Fruit fly (Drosophila melanogaster) whole organism, prepupa: ENCODE data around the gene CG13042.

Experiments used
- CG10631 ChIP-seq: fragments of 200-800 bp; sonication (Bioruptor generic); optimal IDR thresholded peaks from 2 replicates; lab custom pipeline; 2016; ENCODE audit warnings: missing biosample characterization, missing genetic modification characterization
- CG10669 ChIP-seq: fragments of 200-800 bp; sonication (Bioruptor generic); optimal IDR thresholded peaks from 3 replicates; lab custom pipeline; 2018; ENCODE audit warnings: missing biosample characterization, mild to moderate bottlenecking, missing genetic modification characterization, moderate library complexity
- CG11762 ChIP-seq: fragments of 200-800 bp; sonication (Bioruptor generic); optimal IDR thresholded peaks from 3 replicates; lab custom pipeline; 2016; ENCODE audit warnings: missing biosample characterization, missing genetic modification characterization; ENCODE audit not compliant: insufficient read depth
- CG15336 ChIP-seq: fragments of 200-800 bp; sonication (Bioruptor generic); IDR thresholded peaks from 2 replicates; pipeline ENCODE4 v1.3.6; 2022; ENCODE audit warnings: missing biosample characterization, missing genetic modification characterization
- CG1621 ChIP-seq: fragments of 200-800 bp; sonication (Bioruptor generic); optimal IDR thresholded peaks from 3 replicates; lab custom pipeline; 2018; ENCODE audit warnings: missing biosample characterization, mild to moderate bottlenecking, missing genetic modification characterization
- CG16779 ChIP-seq: fragments of 200-800 bp; sonication (Bioruptor generic); optimal IDR thresholded peaks from 3 replicates; lab custom pipeline; 2017; ENCODE audit warnings: missing biosample characterization, mild to moderate bottlenecking, missing genetic modification characterization
- CG32006 ChIP-seq: fragments of 200-800 bp; sonication (Bioruptor generic); optimal IDR thresholded peaks from 3 replicates; lab custom pipeline; 2017; ENCODE audit warnings: missing biosample characterization, mild to moderate bottlenecking, missing genetic modification characterization
- CG34406 ChIP-seq: fragments of 200-800 bp; sonication (Bioruptor generic); optimal IDR thresholded peaks from 3 replicates; lab custom pipeline; 2016; ENCODE audit warnings: missing biosample characterization, missing genetic modification characterization
- CG3919 ChIP-seq: fragments of 200-800 bp; sonication (Bioruptor generic); optimal IDR thresholded peaks from 3 replicates; lab custom pipeline; 2016; ENCODE audit warnings: missing biosample characterization, missing genetic modification characterization
- CG4318 ChIP-seq: fragments of 200-800 bp; sonication (Bioruptor generic); optimal IDR thresholded peaks from 3 replicates; lab custom pipeline; 2017; ENCODE audit warnings: missing biosample characterization, mild to moderate bottlenecking, missing genetic modification characterization
- CG6163 ChIP-seq: fragments of 200-800 bp; sonication (Bioruptor generic); IDR thresholded peaks from 3 replicates; pipeline ENCODE4 v1.3.6; 2022; ENCODE audit warnings: missing biosample characterization, missing genetic modification characterization
- CG6808 ChIP-seq: fragments of 200-800 bp; sonication (Bioruptor generic); optimal IDR thresholded peaks from 3 replicates; lab custom pipeline; 2017; ENCODE audit warnings: missing biosample characterization, missing genetic modification characterization, mild to moderate bottlenecking, moderate library complexity, missing genetic modification reagents
- CG6854 ChIP-seq: fragments of 200-800 bp; sonication (Bioruptor generic); optimal IDR thresholded peaks from 2 replicates; lab custom pipeline; 2017; ENCODE audit warnings: missing biosample characterization, mild to moderate bottlenecking, missing genetic modification characterization
- CG7368 ChIP-seq: fragments of 200-800 bp; sonication (Bioruptor generic); optimal IDR thresholded peaks from 3 replicates; lab custom pipeline; 2016; ENCODE audit warnings: missing biosample characterization, missing genetic modification characterization
- CG8119 ChIP-seq: fragments of 200-800 bp; sonication (Bioruptor generic); IDR thresholded peaks from 3 replicates; pipeline ENCODE4 v1.3.6; 2022; ENCODE audit warnings: missing biosample characterization, missing genetic modification characterization
- CG9139 ChIP-seq: fragments of 200-800 bp; sonication (Bioruptor generic); optimal IDR thresholded peaks from 3 replicates; lab custom pipeline; 2017; ENCODE audit warnings: missing biosample characterization, mild to moderate bottlenecking, missing genetic modification characterization
- Eip78C ChIP-seq: fragments of 200-800 bp; sonication (Bioruptor generic); peaks from one replicate; lab custom pipeline; 2016; ENCODE audit warnings: missing biosample characterization, missing genetic modification characterization
- Eip93F ChIP-seq: fragments of 200-800 bp; sonication (Bioruptor generic); optimal IDR thresholded peaks from 2 replicates; lab custom pipeline; 2016; ENCODE audit warnings: missing biosample characterization, mild to moderate bottlenecking, missing genetic modification characterization
- Ets96B ChIP-seq: fragments of 200-800 bp; optimal IDR thresholded peaks from 2 replicates; lab custom pipeline; 2019; ENCODE audit warnings: missing biosample characterization, mild to moderate bottlenecking, missing genetic modification characterization, moderate library complexity
- Gug ChIP-seq: fragments of 200-800 bp; sonication (Bioruptor generic); IDR thresholded peaks from 2 replicates; pipeline ENCODE4 v1.3.6; 2022; ENCODE audit warnings: missing biosample characterization, missing genetic modification characterization
- Hr38 ChIP-seq: sonication (Bioruptor generic); optimal IDR thresholded peaks from 2 replicates; lab custom pipeline; 2016; ENCODE audit warnings: missing biosample characterization, missing genetic modification characterization
- Hr39 ChIP-seq: fragments of 200-800 bp; sonication (Bioruptor generic); optimal IDR thresholded peaks from 2 replicates; lab custom pipeline; 2016; ENCODE audit warnings: missing biosample characterization, missing genetic modification characterization
- Hr4 ChIP-seq: fragments of 200-800 bp; sonication (Bioruptor generic); optimal IDR thresholded peaks from 3 replicates; lab custom pipeline; 2016; ENCODE audit warnings: missing biosample characterization, missing genetic modification characterization
- Lpt ChIP-seq: fragments of 200-800 bp; sonication (Bioruptor generic); optimal IDR thresholded peaks from 3 replicates; lab custom pipeline; 2016; ENCODE audit warnings: missing biosample characterization, missing genetic modification characterization
- OdsH ChIP-seq: fragments of 200-800 bp; sonication (Bioruptor generic); optimal IDR thresholded peaks from 3 replicates; lab custom pipeline; 2016; ENCODE audit warnings: missing biosample characterization, missing genetic modification characterization
- Smox ChIP-seq: fragments of 200-800 bp; sonication (Bioruptor generic); optimal IDR thresholded peaks from 3 replicates; lab custom pipeline; 2016; ENCODE audit warnings: missing biosample characterization, missing genetic modification characterization
- Sox15 ChIP-seq: fragments of 200-800 bp; sonication (Bioruptor generic); optimal IDR thresholded peaks from 3 replicates; lab custom pipeline; 2016; ENCODE audit warnings: missing biosample characterization, missing genetic modification characterization
- achi ChIP-seq: fragments of 200-800 bp; sonication (Bioruptor generic); optimal IDR thresholded peaks from 3 replicates; lab custom pipeline; 2016; ENCODE audit warnings: missing biosample characterization, missing genetic modification characterization
- acj6 ChIP-seq: fragments of 200-800 bp; sonication (Bioruptor generic); optimal IDR thresholded peaks from 3 replicates; lab custom pipeline; 2016; ENCODE audit warnings: missing biosample characterization, missing genetic modification characterization
- cyc ChIP-seq: fragments of 200-800 bp; sonication (Bioruptor generic); optimal IDR thresholded peaks from 3 replicates; lab custom pipeline; 2016; ENCODE audit warnings: missing biosample characterization, missing genetic modification characterization
- dsx ChIP-seq: fragments of 200-800 bp; optimal IDR thresholded peaks from 3 replicates; lab custom pipeline; 2019; ENCODE audit warnings: missing biosample characterization, mild to moderate bottlenecking, missing genetic modification characterization, moderate library complexity; ENCODE audit not compliant: poor library complexity, severe bottlenecking
- eg ChIP-seq: fragments of 200-800 bp; sonication (Bioruptor generic); IDR thresholded peaks from 3 replicates; pipeline ENCODE4 v1.3.6; 2022; ENCODE audit warnings: missing biosample characterization, missing genetic modification characterization
- esn ChIP-seq: fragments of 200-800 bp; sonication (Bioruptor generic); optimal IDR thresholded peaks from 2 replicates; lab custom pipeline; 2016; ENCODE audit warnings: missing biosample characterization, mild to moderate bottlenecking, missing genetic modification characterization, moderate library complexity
- fd59A ChIP-seq: fragments of 200-800 bp; sonication (Bioruptor generic); optimal IDR thresholded peaks from 2 replicates; lab custom pipeline; 2017; ENCODE audit warnings: missing biosample characterization, mild to moderate bottlenecking, missing genetic modification characterization, missing genetic modification reagents
- fd85E ChIP-seq: fragments of 200-800 bp; sonication (Bioruptor generic); optimal IDR thresholded peaks from 3 replicates; lab custom pipeline; 2016; ENCODE audit warnings: missing biosample characterization, missing genetic modification characterization
- lz ChIP-seq: fragments of 200-800 bp; sonication (Bioruptor generic); optimal IDR thresholded peaks from 3 replicates; lab custom pipeline; 2016; ENCODE audit warnings: missing biosample characterization, missing genetic modification characterization
- net ChIP-seq: fragments of 200-800 bp; sonication (Bioruptor generic); optimal IDR thresholded peaks from 3 replicates; lab custom pipeline; 2016; ENCODE audit warnings: missing biosample characterization, missing genetic modification characterization
- pdm3 ChIP-seq: fragments of 200-800 bp; sonication (Bioruptor generic); optimal IDR thresholded peaks from 3 replicates; lab custom pipeline; 2016; ENCODE audit warnings: missing biosample characterization, missing genetic modification characterization
- spab ChIP-seq: fragments of 200-800 bp; sonication (Bioruptor generic); optimal IDR thresholded peaks from 2 replicates; lab custom pipeline; 2017; ENCODE audit warnings: missing biosample characterization, mild to moderate bottlenecking, missing genetic modification characterization, missing genetic modification reagents
- topi ChIP-seq: fragments of 200-800 bp; sonication (Bioruptor generic); optimal IDR thresholded peaks from 3 replicates; lab custom pipeline; 2016; ENCODE audit warnings: missing biosample characterization, missing genetic modification characterization
- vri ChIP-seq: fragments of 200-800 bp; sonication (Bioruptor generic); optimal IDR thresholded peaks from 3 replicates; lab custom pipeline; 2016; ENCODE audit warnings: missing biosample characterization, mild to moderate bottlenecking, missing genetic modification characterization

Gene CG13042

dm6 chr3L:16291678-16292077, 16.6 kb downstream of the CG13042 start:
- TF ChIP-seq Hr38 (no peak), CG3919 (GFP tag; lab: Kevin White, UChicago) (peak; percentile 22), CG6163 (GFP tag; lab: Robert Waterston, UW) (0 out of 3 replicates have a peak, but pooled peaks have one; percentile 30)

dm6 chr3L:16290850-16291249, 17.4 kb downstream of the CG13042 start, which contains the start of gene CG13045:
TSS of gene CG13045 (minus strand) at chr3L:16290950.
- TF ChIP-seq CG6854 (GFP tag; lab: Kevin White, UChicago) (no peak), fd85E (GFP tag; lab: Kevin White, UChicago) (no peak), CG15336 (no peak), CG9139 (GFP tag; lab: Kevin White, UChicago) (no peak)

- no peak for TF ChIP-seq Eip93F (GFP tag; lab: Kevin White, UChicago)
- TF ChIP-seq CG34406 (GFP tag; lab: Kevin White, UChicago), result peak; percentile 5
- peak; percentile 14; the same call in 1 of the 3 replicates for TF ChIP-seq eg (GFP tag; lab: Robert Waterston, UW)
- TF ChIP-seq Eip78C (GFP tag; lab: Kevin White, UChicago), result peak; percentile 73
- TF ChIP-seq OdsH (GFP tag; lab: Kevin White, UChicago), result peak; percentile 26
- TF ChIP-seq CG10669 (GFP tag; lab: Kevin White, UChicago), result peak; percentile 4
- peak; percentile 30 for TF ChIP-seq acj6
- no peak for TF ChIP-seq Gug (GFP tag; lab: Robert Waterston, UW)
- no peak for TF ChIP-seq CG7368 (GFP tag; lab: Kevin White, UChicago)
- no peak for TF ChIP-seq CG16779 (tag; lab: Kevin White, UChicago)
- no peak for TF ChIP-seq Hr39 (GFP tag; lab: Kevin White, UChicago)
- TF ChIP-seq CG1621, result peak; percentile 12
- peak; percentile 33 for TF ChIP-seq CG10631 (GFP tag; lab: Kevin White, UChicago)
- peak; percentile 46; the same call in 1 of the 3 replicates for TF ChIP-seq CG8119
- no peak for TF ChIP-seq lz (GFP tag; lab: Kevin White, UChicago)
- peak; percentile 8; the same call in 1 of the 2 replicates for TF ChIP-seq CG15336
- TF ChIP-seq spab (GFP tag; lab: Kevin White, UChicago), result peak; percentile 12
- no peak for TF ChIP-seq fd59A (GFP tag; lab: Kevin White, UChicago)
- peak; percentile 25 for TF ChIP-seq CG32006
- peak; percentile 14 for TF ChIP-seq Ets96B
- TF ChIP-seq Hr4, result peak; percentile 18
- no peak for TF ChIP-seq CG9139 (GFP tag; lab: Kevin White, UChicago)
- peak; percentile 10 for TF ChIP-seq pdm3 (GFP tag; lab: Kevin White, UChicago)
- TF ChIP-seq Lpt, result no peak
- TF ChIP-seq dsx, result no peak
- peak; percentile 23 for TF ChIP-seq achi (GFP tag; lab: Kevin White, UChicago)
- TF ChIP-seq CG11762 (GFP tag; lab: Kevin White, UChicago), result peak; percentile 15
- 0 out of 3 replicates have a peak, but pooled peaks have one; percentile 45 for TF ChIP-seq CG6163 (GFP tag; lab: Robert Waterston, UW)
Measured at dm6 chr3L:16289067-16289466, 19.2 kb downstream of the CG13042 start.

- TF ChIP-seq pdm3 (GFP tag; lab: Kevin White, UChicago), result no peak
- TF ChIP-seq cyc (GFP tag; lab: Kevin White, UChicago), result no peak
- TF ChIP-seq CG6808 (GFP tag; lab: Kevin White, UChicago), result no peak
- TF ChIP-seq CG4318, result no peak
- TF ChIP-seq Smox, result no peak
- TF ChIP-seq vri, result no peak
- no peak for TF ChIP-seq CG6854 (GFP tag; lab: Kevin White, UChicago)
- no peak for TF ChIP-seq CG11762 (GFP tag; lab: Kevin White, UChicago)
- TF ChIP-seq spab (GFP tag; lab: Kevin White, UChicago), result no peak
- no peak for TF ChIP-seq CG10631 (GFP tag; lab: Kevin White, UChicago)
- TF ChIP-seq CG9139 (GFP tag; lab: Kevin White, UChicago), result no peak
- no peak for TF ChIP-seq Sox15 (GFP tag; lab: Kevin White, UChicago)
- no peak for TF ChIP-seq topi
- TF ChIP-seq esn (GFP tag; lab: Kevin White, UChicago), result no peak
- no peak for TF ChIP-seq net (GFP tag; lab: Kevin White, UChicago)
Measured at dm6 chr3L:16288322-16288721, 20.0 kb downstream of the CG13042 start, which contains the start of gene CG13046. TSS of gene CG13046 (minus strand) at chr3L:16288422.
